Worm (Caenorhabditis elegans) whole organism, young adult: Measurements from ENCODE around the gene C52E2.2.

Experiments used
- ceh-100 ChIP-seq: fragments of 200-800 bp; sonication (Bioruptor generic); IDR thresholded peaks from 2 replicates; pipeline ENCODE4 v1.3.6; 2022; ENCODE audit warnings: missing genetic modification reagents, missing genetic modification characterization, missing compliant biosample characterization
- dpl-1 ChIP-seq: fragments of 150-350 bp; optimal IDR thresholded peaks from 2 replicates; lab custom pipeline; 2014; ENCODE audit warnings: missing biosample characterization, missing genetic modification reagents, missing genetic modification characterization
- him-1 ChIP-seq: sonication (generic microtip); optimal IDR thresholded peaks from 2 replicates; lab custom pipeline; 2016; ENCODE audit warnings: missing genotype, missing genetic modification reagents, missing genetic modification characterization, missing compliant biosample characterization
- nhr-80 ChIP-seq: sonication (generic microtip); optimal IDR thresholded peaks from 2 replicates; lab custom pipeline; 2016; ENCODE audit warnings: missing genetic modification characterization, missing compliant biosample characterization
- rcor-1 ChIP-seq: fragments of 200-800 bp; sonication (Bioruptor generic); IDR thresholded peaks from 2 replicates; pipeline ENCODE4 v1.3.6; 2022; ENCODE audit warnings: missing genetic modification reagents, missing genetic modification characterization, missing compliant biosample characterization
- unc-62 ChIP-seq: fragments of 150-350 bp; optimal IDR thresholded peaks from 2 replicates; lab custom pipeline; 2014; ENCODE audit warnings: missing biosample characterization, missing genetic modification reagents, missing genetic modification characterization

- TF ChIP-seq ceh-100, result no peak
- TF ChIP-seq him-1 (tag; lab: Kevin White, UChicago), result no peak
- no peak for TF ChIP-seq dpl-1
- no peak for TF ChIP-seq unc-62 (GFP tag; lab: Kevin White, UChicago)
- TF ChIP-seq nhr-80 (tag; lab: Kevin White, UChicago), result no peak
- TF ChIP-seq rcor-1 (GFP tag; lab: Robert Waterston, UW), result no peak
These were observed 36.5 kb upstream of the C52E2.2 start for ce11 chrII:1816053-1816452.
